Fruit fly (Drosophila melanogaster) whole organism, embryonic: ENCODE results near the gene peb.

Experiments
- Adf1 ChIP-seq: fragments of 200-800 bp; sonication (Bioruptor generic); IDR thresholded peaks from 2 replicates; pipeline ENCODE4 v1.3.6; 2022; ENCODE audit warnings: missing biosample characterization, missing genetic modification characterization
- CG10462 ChIP-seq: fragments of 200-800 bp; sonication (Bioruptor generic); optimal IDR thresholded peaks from 2 replicates; lab custom pipeline; 2016; ENCODE audit warnings: missing biosample characterization, missing genetic modification characterization
- CG11093 ChIP-seq: fragments of 200-800 bp; sonication (Bioruptor generic); IDR thresholded peaks from 3 replicates; pipeline ENCODE4 v1.3.6; 2022; ENCODE audit warnings: missing biosample characterization, missing genetic modification characterization
- CG15011 ChIP-seq: fragments of 200-800 bp; sonication (Bioruptor generic); optimal IDR thresholded peaks from 3 replicates; lab custom pipeline; 2018; ENCODE audit warnings: missing biosample characterization, mild to moderate bottlenecking, missing genetic modification characterization
- CG15073 ChIP-seq: fragments of 200-800 bp; sonication (Bioruptor generic); optimal IDR thresholded peaks from 2 replicates; lab custom pipeline; 2016; ENCODE audit warnings: missing biosample characterization, missing genetic modification characterization
- CG1603 ChIP-seq: fragments of 200-800 bp; sonication (Bioruptor generic); optimal IDR thresholded peaks from 2 replicates; lab custom pipeline; 2019; ENCODE audit warnings: missing biosample characterization, mild to moderate bottlenecking, missing genetic modification characterization, moderate library complexity
- CG16779 ChIP-seq: fragments of 200-800 bp; sonication (Bioruptor generic); IDR thresholded peaks from 2 replicates; pipeline ENCODE4 v1.3.6; 2022; ENCODE audit warnings: missing biosample characterization, missing genetic modification characterization
- CG18262 ChIP-seq: fragments of 200-800 bp; optimal IDR thresholded peaks from 3 replicates; lab custom pipeline; 2019; ENCODE audit warnings: missing biosample characterization, mild to moderate bottlenecking, missing genetic modification characterization, moderate library complexity
- CG18599 ChIP-seq: fragments of 200-800 bp; sonication (Bioruptor generic); optimal IDR thresholded peaks from 3 replicates; lab custom pipeline; 2017; ENCODE audit warnings: missing biosample characterization, missing genetic modification characterization, mild to moderate bottlenecking, moderate library complexity, missing genetic modification reagents
- CG2202 ChIP-seq: fragments of 200-800 bp; sonication (Bioruptor generic); optimal IDR thresholded peaks from 2 replicates; lab custom pipeline; 2018; ENCODE audit warnings: missing biosample characterization, mild to moderate bottlenecking, missing genetic modification characterization
- CG3163 ChIP-seq: fragments of 200-800 bp; sonication (Bioruptor generic); optimal IDR thresholded peaks from 3 replicates; lab custom pipeline; 2016; ENCODE audit warnings: missing biosample characterization, missing genetic modification characterization
- CG33557 ChIP-seq: fragments of 200-800 bp; sonication (Bioruptor generic); optimal IDR thresholded peaks from 2 replicates; lab custom pipeline; 2019; ENCODE audit warnings: missing biosample characterization, mild to moderate bottlenecking, missing genetic modification characterization, moderate library complexity
- CG34422 ChIP-seq: fragments of 200-800 bp; sonication (Bioruptor generic); IDR thresholded peaks from 3 replicates; pipeline ENCODE4 v1.3.6; 2022; ENCODE audit warnings: missing biosample characterization, missing genetic modification characterization
- CG6175 ChIP-seq: fragments of 200-800 bp; sonication (Bioruptor generic); IDR thresholded peaks from 3 replicates; pipeline ENCODE4 v1.3.6; 2022; ENCODE audit warnings: missing biosample characterization, missing genetic modification characterization
- CG6254 ChIP-seq: fragments of 200-800 bp; sonication (Bioruptor generic); optimal IDR thresholded peaks from 3 replicates; lab custom pipeline; 2017; ENCODE audit warnings: mild to moderate bottlenecking, missing biosample characterization, missing genetic modification reagents, missing genetic modification characterization
- CG6654 ChIP-seq: fragments of 200-800 bp; sonication (Bioruptor generic); optimal IDR thresholded peaks from 2 replicates; lab custom pipeline; 2017; ENCODE audit warnings: missing biosample characterization, mild to moderate bottlenecking, missing genetic modification characterization
- CG6765 ChIP-seq: fragments of 200-800 bp; sonication (Bioruptor generic); optimal IDR thresholded peaks from 3 replicates; lab custom pipeline; 2017; ENCODE audit warnings: missing biosample characterization, mild to moderate bottlenecking, missing genetic modification characterization
- CG7963 ChIP-seq: fragments of 200-800 bp; sonication (Bioruptor generic); IDR thresholded peaks from 3 replicates; pipeline ENCODE4 v1.3.6; 2022; ENCODE audit warnings: missing biosample characterization, missing genetic modification characterization; ENCODE audit not compliant: partially characterized antibody
- CG8478 ChIP-seq: fragments of >200 bp; optimal IDR thresholded peaks from 2 replicates; lab custom pipeline; 2018
- CG9609 ChIP-seq: fragments of 200-800 bp; sonication (Bioruptor generic); optimal IDR thresholded peaks from 3 replicates; lab custom pipeline; 2016; ENCODE audit warnings: missing biosample characterization, missing genetic modification characterization
- CTCF ChIP-seq: fragments of 200-800 bp; sonication (Bioruptor generic); optimal IDR thresholded peaks from 2 replicates; lab custom pipeline; 2017; ENCODE audit warnings: missing biosample characterization, mild to moderate bottlenecking, missing genetic modification characterization, moderate library complexity
- Chrac-16 ChIP-seq: fragments of 200-800 bp; sonication (Bioruptor generic); optimal IDR thresholded peaks from 3 replicates; lab custom pipeline; 2016; ENCODE audit warnings: missing biosample characterization, missing genetic modification characterization
- CoRest ChIP-seq: fragments of 200-800 bp; sonication (Bioruptor generic); optimal IDR thresholded peaks from 3 replicates; lab custom pipeline; 2018; ENCODE audit warnings: missing biosample characterization, mild to moderate bottlenecking, missing genetic modification characterization, moderate library complexity
- Fer3 ChIP-seq: fragments of 200-800 bp; sonication (Bioruptor generic); optimal IDR thresholded peaks from 2 replicates; lab custom pipeline; 2018; ENCODE audit warnings: missing biosample characterization, mild to moderate bottlenecking, missing genetic modification characterization, moderate library complexity
- H2.0 ChIP-seq: fragments of 200-800 bp; sonication (Bioruptor generic); IDR thresholded peaks from 2 replicates; pipeline ENCODE4 v1.3.6; 2022; ENCODE audit warnings: missing biosample characterization, missing genetic modification characterization
- Lpt ChIP-seq: fragments of >200 bp; optimal IDR thresholded peaks from 2 replicates; lab custom pipeline; 2018; ENCODE audit warnings: missing biosample characterization, missing genetic modification characterization
- Nf-YB ChIP-seq: fragments of 200-800 bp; sonication (Bioruptor generic); optimal IDR thresholded peaks from 3 replicates; lab custom pipeline; 2019; ENCODE audit warnings: missing biosample characterization, mild to moderate bottlenecking, missing genetic modification characterization, moderate library complexity
- Sin3A ChIP-seq: fragments of >200 bp; optimal IDR thresholded peaks from 2 replicates; lab custom pipeline; 2018
- al ChIP-seq: fragments of 200-800 bp; sonication (Bioruptor generic); IDR thresholded peaks from 2 replicates; pipeline ENCODE4 v1.3.6; 2022; ENCODE audit warnings: missing biosample characterization, missing genetic modification characterization
- aop ChIP-seq: fragments of 200-800 bp; sonication (Bioruptor generic); IDR thresholded peaks from 2 replicates; pipeline ENCODE4 v1.3.6; 2022; ENCODE audit warnings: missing biosample characterization, missing genetic modification characterization
- cas ChIP-seq: fragments of 200-800 bp; sonication (Bioruptor generic); IDR thresholded peaks from 2 replicates; pipeline ENCODE4 v1.3.6; 2022; ENCODE audit warnings: missing biosample characterization, missing genetic modification characterization
- caup ChIP-seq: fragments of 200-800 bp; sonication (Bioruptor generic); optimal IDR thresholded peaks from 3 replicates; lab custom pipeline; 2017; ENCODE audit warnings: missing biosample characterization, mild to moderate bottlenecking, missing genetic modification characterization, moderate library complexity; ENCODE audit not compliant: severe bottlenecking
- dan ChIP-seq: fragments of 200-800 bp; sonication (Bioruptor generic); IDR thresholded peaks from 2 replicates; pipeline ENCODE4 v1.3.6; 2022; ENCODE audit warnings: missing biosample characterization, missing genetic modification characterization
- dmrt99B ChIP-seq: fragments of 200-800 bp; sonication (Bioruptor generic); optimal IDR thresholded peaks from 2 replicates; lab custom pipeline; 2018; ENCODE audit warnings: missing biosample characterization, mild to moderate bottlenecking, missing genetic modification characterization, moderate library complexity
- fd3F ChIP-seq: fragments of 200-800 bp; sonication (Bioruptor generic); optimal IDR thresholded peaks from 2 replicates; lab custom pipeline; 2018; ENCODE audit warnings: missing biosample characterization, mild to moderate bottlenecking, missing genetic modification characterization, moderate library complexity
- fru ChIP-seq: fragments of >200 bp; optimal IDR thresholded peaks from 2 replicates; lab custom pipeline; 2017
- gt ChIP-seq: fragments of 200-800 bp; sonication (Bioruptor generic); IDR thresholded peaks from 2 replicates; pipeline ENCODE4 v1.3.6; 2022; ENCODE audit warnings: missing biosample characterization, missing genetic modification characterization
- hb ChIP-seq: fragments of 200-800 bp; sonication (Bioruptor generic); IDR thresholded peaks from 3 replicates; pipeline ENCODE4 v1.3.6; 2022; ENCODE audit warnings: missing biosample characterization, missing genetic modification characterization; ENCODE audit not compliant: partially characterized antibody
- hbn ChIP-seq: fragments of 200-800 bp; sonication (Bioruptor generic); IDR thresholded peaks from 2 replicates; pipeline ENCODE4 v1.3.6; 2022; ENCODE audit warnings: missing biosample characterization, missing genetic modification characterization; ENCODE audit not compliant: partially characterized antibody
- hth ChIP-seq: fragments of >200 bp; optimal IDR thresholded peaks from 2 replicates; lab custom pipeline; 2017; ENCODE audit warnings: inconsistent platforms
- kah ChIP-seq: fragments of 200-800 bp; sonication (Bioruptor generic); optimal IDR thresholded peaks from 2 replicates; lab custom pipeline; 2018; ENCODE audit warnings: missing biosample characterization, mild to moderate bottlenecking, missing genetic modification characterization
- luna ChIP-seq: fragments of 200-800 bp; sonication (Bioruptor generic); optimal IDR thresholded peaks from 2 replicates; lab custom pipeline; 2016; ENCODE audit warnings: missing biosample characterization, missing genetic modification characterization
- maf-S ChIP-seq: fragments of 200-800 bp; sonication (Bioruptor generic); optimal IDR thresholded peaks from 2 replicates; lab custom pipeline; 2016; ENCODE audit warnings: missing biosample characterization, missing genetic modification characterization
- pb ChIP-seq: fragments of 200-800 bp; sonication (Bioruptor generic); optimal IDR thresholded peaks from 3 replicates; lab custom pipeline; 2016; ENCODE audit warnings: missing biosample characterization, missing genetic modification characterization
- rib ChIP-seq: fragments of 200-800 bp; sonication (Bioruptor generic); IDR thresholded peaks from 2 replicates; pipeline ENCODE4 v1.3.6; 2022; ENCODE audit warnings: missing biosample characterization, missing genetic modification characterization
- sc ChIP-seq, 3 experiments: fragments of >200 bp in 2 of 3; fragments of 200-800 bp in 1 of 3; sonication (Bioruptor generic) in 1 of 3; optimal IDR thresholded peaks; 2 replicates in 2 of 3; 3 replicates in 1 of 3; lab custom pipeline; 2017; ENCODE audit warnings: mild to moderate bottlenecking in 1 of 3, missing biosample characterization in 1 of 3, missing genetic modification characterization in 1 of 3, missing genetic modification reagents in 1 of 3
- shn ChIP-seq: fragments of 200-800 bp; sonication (Bioruptor generic); optimal IDR thresholded peaks from 3 replicates; lab custom pipeline; 2016; ENCODE audit warnings: missing biosample characterization, missing genetic modification characterization
- sim ChIP-seq: fragments of 200-800 bp; sonication (Bioruptor generic); IDR thresholded peaks from 2 replicates; pipeline ENCODE4 v1.3.6; 2022; ENCODE audit warnings: missing biosample characterization, missing genetic modification characterization
- tna ChIP-seq: fragments of 200-800 bp; sonication (Bioruptor generic); IDR thresholded peaks from 2 replicates; pipeline ENCODE4 v1.3.6; 2022; ENCODE audit warnings: missing biosample characterization, missing genetic modification characterization; ENCODE audit not compliant: partially characterized antibody
- tup ChIP-seq: fragments of 200-800 bp; sonication (Bioruptor generic); optimal IDR thresholded peaks from 2 replicates; lab custom pipeline; 2016; ENCODE audit warnings: missing biosample characterization, mild to moderate bottlenecking, missing genetic modification characterization, moderate library complexity
- tx ChIP-seq: fragments of 200-800 bp; sonication (Bioruptor generic); optimal IDR thresholded peaks from 2 replicates; lab custom pipeline; 2016; ENCODE audit warnings: missing biosample characterization, missing genetic modification characterization
- wek ChIP-seq: fragments of 200-800 bp; sonication (Bioruptor generic); optimal IDR thresholded peaks from 3 replicates; lab custom pipeline; 2018; ENCODE audit warnings: missing biosample characterization, mild to moderate bottlenecking, missing genetic modification characterization, moderate library complexity
- yki ChIP-seq: fragments of >200 bp; optimal IDR thresholded peaks from 3 replicates; lab custom pipeline; 2018

peb gene

dm6 chrX:4581769-4582168 lies 35.6 kb upstream of the peb start (continued):
- TF ChIP-seq CoRest (tag; lab: Kevin White, UChicago) (peak; percentile 43), maf-S (GFP tag; lab: Kevin White, UChicago) (no peak), al (GFP tag; lab: Robert Waterston, UW) (no peak), CG18599 (GFP tag; lab: Kevin White, UChicago) (peak; percentile 20), CG15073 (GFP tag; lab: Kevin White, UChicago) (no peak), Sin3A (lab: Kevin White, UChicago) (no peak), Adf1 (GFP tag; lab: Robert Waterston, UW) (no peak), CG8478 (no peak), CG2202 (peak; percentile 41), kah (GFP tag; lab: Kevin White, UChicago) (no peak), Lpt (GFP tag; lab: Kevin White, UChicago) (no peak), luna (GFP tag; lab: Kevin White, UChicago) (no peak), CG7963 (GFP tag; lab: Robert Waterston, UW) (no peak), dan (no peak), H2.0 (GFP tag; lab: Robert Waterston, UW) (no peak), tna (GFP tag; lab: Robert Waterston, UW) (no peak), rib (GFP tag; lab: Robert Waterston, UW) (no peak), CG33557 (peak; percentile 49), CG15011 (GFP tag; lab: Kevin White, UChicago) (no peak), hbn (GFP tag; lab: Robert Waterston, UW) (no peak), dmrt99B (peak; percentile 45), sc (optimal IDR thresholded peaks at IDR 0.05; lab: Kevin White, UChicago) (no peak), sc (GFP tag; optimal IDR thresholded peaks at IDR 0.05; lab: Kevin White, UChicago) (peak; percentile 25), CG18262 (tag; lab: Kevin White, UChicago) (peak; percentile 62), CTCF (GFP tag; lab: Kevin White, UChicago) (no peak), CG6175 (GFP tag; lab: Robert Waterston, UW) (no peak), CG1603 (tag; lab: Kevin White, UChicago) (no peak), aop (GFP tag; lab: Robert Waterston, UW) (no peak), caup (no peak), fru (lab: Kevin White, UChicago) (no peak), cas (GFP tag; lab: Robert Waterston, UW) (no peak), Chrac-16 (peak; percentile 30), tx (GFP tag; lab: Kevin White, UChicago) (no peak), hb (GFP tag; lab: Robert Waterston, UW) (no peak), CG3163 (GFP tag; lab: Kevin White, UChicago) (no peak), CG6654 (GFP tag; lab: Kevin White, UChicago) (peak; percentile 27), Nf-YB (peak; percentile 52), yki (lab: Kevin White, UChicago) (no peak), CG10462 (GFP tag; lab: Kevin White, UChicago) (no peak), Fer3 (tag; lab: Kevin White, UChicago) (no peak), wek (GFP tag; lab: Kevin White, UChicago) (no peak), CG16779 (GFP tag; lab: Robert Waterston, UW) (no peak), pb (no peak), CG11093 (peak; percentile 43; the same call in 1 of the 3 replicates), gt (GFP tag; lab: Robert Waterston, UW) (no peak), fd3F (no peak), CG34422 (GFP tag; lab: Robert Waterston, UW) (peak; percentile 34; the same call in 1 of the 3 replicates), CG9609 (GFP tag; lab: Kevin White, UChicago) (no peak), CG6254 (peak; percentile 57), CG6765 (GFP tag; lab: Kevin White, UChicago) (no peak), tup (GFP tag; lab: Kevin White, UChicago) (no peak), hth (lab: Kevin White, UChicago) (no peak), sim (GFP tag; lab: Robert Waterston, UW) (0 out of 2 replicates have a peak, but pooled peaks have one; percentile 17), shn (GFP tag; lab: Kevin White, UChicago) (no peak)
